Worm (Caenorhabditis elegans): Measurements from ENCODE around the gene T10C6.16.

T10C6.16 gene

DNA sequence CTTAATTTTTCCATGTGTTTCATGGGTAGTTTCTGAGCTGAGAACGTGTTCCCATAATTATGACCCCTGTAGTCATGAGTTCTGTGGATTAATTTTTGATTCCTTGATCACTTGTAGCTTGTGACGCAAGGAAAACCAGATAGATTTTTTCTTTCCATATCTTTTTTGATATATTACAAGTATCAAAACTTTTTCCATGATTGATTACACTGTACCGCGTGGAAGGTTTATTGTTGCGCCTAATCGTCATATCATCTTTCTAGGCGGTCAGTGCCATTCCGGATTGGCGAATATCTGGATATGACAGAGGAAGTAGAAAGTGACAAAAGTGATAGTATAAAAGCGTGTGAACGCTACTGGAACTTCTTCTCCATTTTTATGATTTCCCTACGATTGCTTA is 13.8 kb upstream of the T10C6.16 start, which contains the start of gene ZK285.2:
Gene ZK285.2, plus strand, starts transcription at position 301 of the 400 bp plus-strand sequence.
- TF ChIP-seq mbf-1 (tag; optimal IDR thresholded peaks at IDR 0.05) = no peak
- no peak for TF ChIP-seq sem-4 (tag; optimal IDR thresholded peaks at IDR 0.05)
- TF ChIP-seq dmd-4 (tag; optimal IDR thresholded peaks at IDR 0.05) = no peak

DNA sequence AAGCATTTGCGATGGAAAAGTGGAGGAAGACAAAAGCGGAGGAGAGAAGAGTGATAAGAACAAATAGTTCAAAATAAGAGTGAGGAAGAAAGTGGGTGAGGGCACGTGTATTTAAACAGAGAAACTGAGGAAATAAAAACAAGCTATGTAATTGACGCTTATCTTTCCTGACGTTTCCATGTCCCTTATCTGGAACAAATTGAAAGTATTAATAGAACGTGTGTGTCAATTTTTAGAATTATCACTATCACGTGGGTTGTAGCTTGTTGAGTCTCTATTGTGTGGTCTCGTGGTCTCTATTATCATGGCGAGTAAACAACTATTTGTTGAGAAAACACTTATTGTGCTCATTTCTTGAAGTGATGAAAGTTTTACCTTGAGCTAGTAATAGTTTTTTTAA is 13.0 kb upstream of the T10C6.16 start, which contains the start of gene T10C6.15:
Gene T10C6.15, minus strand, starts transcription at position 104 of the 400 bp plus-strand sequence.
- TF ChIP-seq crh-2 (tag; optimal IDR thresholded peaks at IDR 0.05) = peak; percentile 76
- peak; percentile 86 for TF ChIP-seq sma-9 (GFP tag; optimal IDR thresholded peaks at IDR 0.05)
- TF ChIP-seq sma-9 (tag; optimal IDR thresholded peaks at IDR 0.05) = no peak
- TF ChIP-seq gmeb-1 (tag; optimal IDR thresholded peaks at IDR 0.05) = peak; percentile 55
- TF ChIP-seq nhr-129 (tag; optimal IDR thresholded peaks at IDR 0.05) = peak; percentile 43
- TF ChIP-seq peb-1 (tag; optimal IDR thresholded peaks at IDR 0.05) = no peak
- TF ChIP-seq sma-3 (GFP tag; optimal IDR thresholded peaks at IDR 0.05) = peak; percentile 42

DNA sequence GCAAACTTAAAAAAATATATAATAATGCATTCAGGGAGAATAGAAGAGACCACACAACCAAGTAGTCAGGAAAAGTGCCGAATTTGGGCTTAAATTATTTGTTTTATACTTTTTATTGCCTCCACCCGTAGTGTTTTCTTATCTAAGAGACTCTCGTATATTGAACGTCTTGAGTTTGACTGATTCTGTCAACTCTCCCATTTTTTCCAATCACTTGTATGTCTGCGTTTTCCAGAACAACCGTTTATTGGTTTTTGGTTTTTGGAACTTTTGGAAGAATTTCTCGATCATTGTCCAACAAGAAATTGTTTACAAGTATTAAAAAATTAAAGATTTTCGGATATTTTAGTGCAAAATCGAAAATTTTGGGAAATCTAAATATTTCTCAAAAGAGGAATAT is 10.9 kb upstream of the T10C6.16 start:
- no peak for TF ChIP-seq lin-11 (tag; optimal IDR thresholded peaks at IDR 0.05)
- TF ChIP-seq nhr-237 (tag; optimal IDR thresholded peaks at IDR 0.05) = no peak
- no peak for TF ChIP-seq nhr-77 (tag; optimal IDR thresholded peaks at IDR 0.05)
- TF ChIP-seq ztf-1 (GFP tag; conservative IDR thresholded peaks at IDR 0.05) = no peak
- TF ChIP-seq dmd-4 (tag; optimal IDR thresholded peaks at IDR 0.05) = no peak
- no peak for TF ChIP-seq elt-3 (tag; optimal IDR thresholded peaks at IDR 0.05)
- no peak for TF ChIP-seq zag-1 (tag; optimal IDR thresholded peaks at IDR 0.05)
- TF ChIP-seq mdl-1 (tag; optimal IDR thresholded peaks at IDR 0.05) = no peak
- peak; percentile 31 for TF ChIP-seq fos-1 (tag; optimal IDR thresholded peaks at IDR 0.05)
- no peak for TF ChIP-seq peb-1 (tag; optimal IDR thresholded peaks at IDR 0.05)
- TF ChIP-seq aly-2 (tag; optimal IDR thresholded peaks at IDR 0.05) = no peak
- no peak for TF ChIP-seq F13H6.1 (tag; optimal IDR thresholded peaks at IDR 0.05)
- no peak for TF ChIP-seq unc-62 (GFP tag; optimal IDR thresholded peaks at IDR 0.05)
- no peak for TF ChIP-seq nhr-25 (tag; optimal IDR thresholded peaks at IDR 0.05)
- no peak for TF ChIP-seq lin-13 (GFP tag; optimal IDR thresholded peaks at IDR 0.05)
- TF ChIP-seq crh-2 (tag; optimal IDR thresholded peaks at IDR 0.05) = peak; percentile 23
- TF ChIP-seq ztf-4 (tag; optimal IDR thresholded peaks at IDR 0.05) = no peak
- TF ChIP-seq sma-9 (GFP tag; optimal IDR thresholded peaks at IDR 0.05) = peak; percentile 23
- TF ChIP-seq sma-9 (tag; optimal IDR thresholded peaks at IDR 0.05) = no peak
- TF ChIP-seq lsy-2 (tag; optimal IDR thresholded peaks at IDR 0.05) = no peak

DNA sequence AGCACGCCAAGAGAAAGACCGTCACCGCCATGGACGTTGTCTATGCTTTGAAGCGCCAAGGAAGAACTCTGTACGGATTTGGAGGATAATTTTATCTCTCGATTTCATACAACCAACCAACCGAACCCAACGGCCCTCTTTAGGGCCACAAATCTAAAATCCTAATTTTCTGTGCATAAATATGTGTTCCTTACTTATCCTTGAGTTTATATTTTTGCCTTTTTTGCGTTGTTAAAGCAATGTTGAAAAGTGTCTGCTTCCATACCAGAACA is 9.9 kb upstream of the T10C6.16 start:
- TF ChIP-seq R02D3.7 (tag; optimal IDR thresholded peaks at IDR 0.05) (no peak), ceh-16 (tag; optimal IDR thresholded peaks at IDR 0.05) (no peak), nhr-23 (tag; optimal IDR thresholded peaks at IDR 0.05) (no peak), egl-27 (tag; optimal IDR thresholded peaks at IDR 0.05) (no peak), aly-2 (tag; optimal IDR thresholded peaks at IDR 0.05) (no peak), nhr-21 (tag; optimal IDR thresholded peaks at IDR 0.05) (no peak), snpc-4 (tag; optimal IDR thresholded peaks at IDR 0.05) (no peak), nhr-25 (tag; optimal IDR thresholded peaks at IDR 0.05) (no peak), nhr-12 (tag; optimal IDR thresholded peaks at IDR 0.05) (no peak), unc-62 (GFP tag; optimal IDR thresholded peaks at IDR 0.05) (no peak), nhr-129 (tag; optimal IDR thresholded peaks at IDR 0.05) (no peak), lsy-2 (tag; optimal IDR thresholded peaks at IDR 0.05) (no peak), nhr-237 (tag; optimal IDR thresholded peaks at IDR 0.05) (no peak), Y55F3AM.14 (GFP tag; optimal IDR thresholded peaks at IDR 0.05) (no peak), nhr-6 (tag; optimal IDR thresholded peaks at IDR 0.05) (no peak), fos-1 (tag; optimal IDR thresholded peaks at IDR 0.05) (no peak)

DNA sequence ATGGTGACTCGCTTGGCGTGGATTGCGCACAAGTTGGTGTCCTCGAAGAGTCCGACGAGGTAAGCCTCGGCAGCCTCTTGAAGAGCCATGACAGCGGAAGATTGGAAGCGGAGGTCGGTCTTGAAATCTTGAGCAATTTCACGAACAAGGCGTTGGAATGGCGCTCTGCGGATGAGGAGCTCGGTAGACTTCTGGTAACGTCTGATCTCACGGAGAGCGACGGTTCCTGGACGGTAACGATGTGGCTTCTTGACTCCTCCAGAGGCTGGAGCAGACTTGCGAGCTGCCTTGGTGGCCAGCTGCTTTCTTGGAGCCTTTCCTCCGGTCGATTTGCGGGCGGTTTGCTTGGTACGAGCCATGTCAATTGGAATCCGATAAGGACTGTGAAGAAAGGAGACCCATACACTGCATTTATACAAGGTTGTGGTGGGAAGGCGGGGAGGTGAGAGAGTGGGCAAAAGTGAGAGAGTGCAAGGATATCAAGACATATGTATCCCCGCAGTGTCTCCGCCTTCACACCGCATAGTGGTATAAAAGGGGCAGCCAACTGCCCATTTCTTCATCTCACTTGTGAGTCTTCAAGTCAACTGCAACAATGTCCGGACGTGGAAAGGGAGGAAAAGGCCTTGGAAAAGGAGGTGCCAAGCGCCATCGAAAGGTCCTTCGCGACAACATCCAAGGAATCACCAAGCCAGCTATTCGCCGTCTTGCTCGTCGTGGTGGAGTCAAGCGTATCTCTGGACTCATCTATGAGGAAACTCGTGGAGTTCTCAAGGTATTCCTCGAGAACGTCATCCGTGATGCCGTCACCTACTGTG is 9.3 kb upstream of the T10C6.16 start, which contains the start of the genes his-2 and his-1:
Gene his-2, minus strand, starts transcription at position 359 of the 818 bp plus-strand sequence.
Gene his-1, plus strand, starts transcription at position 596 of the 818 bp plus-strand sequence.
- TF ChIP-seq nhr-25 (tag; optimal IDR thresholded peaks at IDR 0.05) = peak; percentile 19
